Worm (Caenorhabditis elegans): ENCODE results near the gene vig-1.

DNA sequence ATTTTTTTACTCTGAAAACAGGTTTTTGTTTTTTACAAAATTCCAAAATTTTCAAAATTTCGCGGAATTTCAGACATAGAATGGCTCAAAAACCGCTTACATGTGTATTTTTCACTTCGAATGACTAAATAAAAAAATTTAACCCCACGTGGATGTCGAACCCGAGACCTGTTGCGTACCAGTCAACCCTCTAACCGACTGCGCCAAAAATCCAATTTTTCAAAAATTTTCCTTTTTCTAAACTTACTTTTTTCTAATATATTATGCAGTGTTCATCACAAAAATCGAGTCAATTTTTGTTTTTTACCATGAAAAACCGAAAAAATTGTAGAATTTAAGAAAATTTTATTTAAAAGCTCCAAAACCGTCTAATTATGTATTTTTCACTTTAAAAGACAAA lies 45.1 kb downstream of the vig-1 start:
- no peak for TF ChIP-seq egl-44 (GFP tag; IDR thresholded peaks at IDR 0.05)
- no peak for TF ChIP-seq ama-1 (optimal IDR thresholded peaks at IDR 0.05)
- no peak for TF ChIP-seq ama-1 (GFP tag; optimal IDR thresholded peaks at IDR 0.05)
- TF ChIP-seq F57C9.4 (tag; optimal IDR thresholded peaks at IDR 0.05), result no peak
- TF ChIP-seq ZK185.1 (tag; optimal IDR thresholded peaks at IDR 0.05; ENCODE audit: poor library complexity, severe bottlenecking), result no peak
- no peak for TF ChIP-seq F39B2.1 (GFP tag; IDR thresholded peaks at IDR 0.05)
- TF ChIP-seq nhr-90 (tag; optimal IDR thresholded peaks at IDR 0.05), result no peak
- no peak for TF ChIP-seq nhr-120 (GFP tag; IDR thresholded peaks at IDR 0.05)
- no peak for TF ChIP-seq unc-62 (GFP tag; optimal IDR thresholded peaks at IDR 0.05)
- TF ChIP-seq dpl-1 (GFP tag; optimal IDR thresholded peaks at IDR 0.05), result no peak
- no peak for TF ChIP-seq dpff-1 (tag; optimal IDR thresholded peaks at IDR 0.05)
- no peak for TF ChIP-seq Y67H2A.10 (GFP tag; conservative IDR thresholded peaks at IDR 0.05)

Measured in whole organism, young adult.